Fruit fly (Drosophila melanogaster) whole organism, adult: Measurements from ENCODE around the gene Syx1A.

Source experiments
- CG11617 ChIP-seq: fragments of 200-800 bp; sonication (Bioruptor generic); optimal IDR thresholded peaks from 2 replicates; lab custom pipeline; 2017; ENCODE audit warnings: mild to moderate bottlenecking, missing biosample characterization, missing genetic modification reagents, missing genetic modification characterization
- CG12768 ChIP-seq: fragments of 200-800 bp; sonication (Bioruptor generic); optimal IDR thresholded peaks from 2 replicates; lab custom pipeline; 2017; ENCODE audit warnings: missing biosample characterization, missing genetic modification characterization, mild to moderate bottlenecking, moderate library complexity, missing genetic modification reagents
- CG14711 ChIP-seq: fragments of 200-800 bp; sonication (Bioruptor generic); optimal IDR thresholded peaks from 2 replicates; lab custom pipeline; 2018; ENCODE audit warnings: missing biosample characterization, mild to moderate bottlenecking, missing genetic modification characterization, moderate library complexity
- CG1620 ChIP-seq: fragments of 200-800 bp; sonication (Bioruptor generic); optimal IDR thresholded peaks from 2 replicates; lab custom pipeline; 2016; ENCODE audit warnings: missing biosample characterization, missing genetic modification characterization
- CG33017 ChIP-seq: fragments of 200-800 bp; sonication (Bioruptor generic); optimal IDR thresholded peaks from 2 replicates; lab custom pipeline; 2018; ENCODE audit warnings: missing biosample characterization, mild to moderate bottlenecking, missing genetic modification characterization, moderate library complexity
- CG5204 ChIP-seq: fragments of 200-800 bp; sonication (Bioruptor generic); optimal IDR thresholded peaks from 2 replicates; lab custom pipeline; 2016; ENCODE audit warnings: missing biosample characterization, missing genetic modification characterization
- CG7045 ChIP-seq: fragments of 200-800 bp; sonication (Bioruptor generic); optimal IDR thresholded peaks from 2 replicates; lab custom pipeline; 2017; ENCODE audit warnings: missing biosample characterization, mild to moderate bottlenecking, missing genetic modification characterization
- CG7101 ChIP-seq: fragments of 200-800 bp; sonication (Bioruptor generic); optimal IDR thresholded peaks from 2 replicates; lab custom pipeline; 2018; ENCODE audit warnings: missing biosample characterization, mild to moderate bottlenecking, missing genetic modification characterization, moderate library complexity
- Clk ChIP-seq: fragments of 200-800 bp; sonication (Bioruptor generic); optimal IDR thresholded peaks from 2 replicates; lab custom pipeline; 2017; ENCODE audit warnings: missing biosample characterization, missing genetic modification characterization
- Crg-1 ChIP-seq: fragments of 200-800 bp; sonication (Bioruptor generic); optimal IDR thresholded peaks from 2 replicates; lab custom pipeline; 2016; ENCODE audit warnings: missing biosample characterization, missing genetic modification characterization
- Hr96 ChIP-seq: fragments of 200-800 bp; sonication (Bioruptor generic); optimal IDR thresholded peaks from 2 replicates; lab custom pipeline; 2016; ENCODE audit warnings: missing biosample characterization, missing genetic modification characterization
- Mnt ChIP-seq: fragments of 200-800 bp; sonication (Bioruptor generic); optimal IDR thresholded peaks from 2 replicates; lab custom pipeline; 2016; ENCODE audit warnings: missing biosample characterization, mild to moderate bottlenecking, missing genetic modification characterization
- bab1 ChIP-seq: fragments of 200-800 bp; sonication (Bioruptor generic); optimal IDR thresholded peaks from 3 replicates; lab custom pipeline; 2019; ENCODE audit warnings: missing biosample characterization, mild to moderate bottlenecking, missing genetic modification characterization, moderate library complexity
- cic ChIP-seq: fragments of 200-800 bp; sonication (Bioruptor generic); optimal IDR thresholded peaks from 2 replicates; lab custom pipeline; 2017; ENCODE audit warnings: missing biosample characterization, mild to moderate bottlenecking, missing genetic modification characterization, moderate library complexity
- cnc ChIP-seq, 2 experiments: fragments of >200 bp; optimal IDR thresholded peaks; 2 replicates each; lab custom pipeline; 2017
- kay ChIP-seq: fragments of 200-800 bp; sonication (Bioruptor generic); peaks from one replicate; lab custom pipeline; 2016; ENCODE audit warnings: missing biosample characterization, missing genetic modification characterization, borderline replicate concordance
- ovo ChIP-seq: fragments of 200-800 bp; sonication (Bioruptor generic); optimal IDR thresholded peaks from 2 replicates; lab custom pipeline; 2016; ENCODE audit warnings: missing biosample characterization, missing genetic modification characterization
- pad ChIP-seq: fragments of 200-800 bp; sonication (Bioruptor generic); optimal IDR thresholded peaks from 3 replicates; lab custom pipeline; 2017; ENCODE audit warnings: missing biosample characterization, missing genetic modification characterization, mild to moderate bottlenecking, moderate library complexity, missing genetic modification reagents
- tj ChIP-seq: fragments of 200-800 bp; sonication (Bioruptor generic); optimal IDR thresholded peaks from 3 replicates; lab custom pipeline; 2017; ENCODE audit warnings: missing biosample characterization, mild to moderate bottlenecking, missing genetic modification characterization, moderate library complexity
- toe ChIP-seq: fragments of 200-800 bp; sonication (Bioruptor generic); optimal IDR thresholded peaks from 2 replicates; lab custom pipeline; 2016; ENCODE audit warnings: missing biosample characterization, missing genetic modification characterization

Gene Syx1A

dm6 chr3R:24105312-24105902 lies at the start of gene Syx1A:
Gene Syx1A (minus strand): TSS chr3R:24105763.
- peak; percentile 49 for TF ChIP-seq bab1 (GFP tag; lab: Kevin White, UChicago)
- TF ChIP-seq CG12768 (GFP tag; lab: Kevin White, UChicago), result no peak
- no peak for TF ChIP-seq Clk (GFP tag; lab: Kevin White, UChicago)
- TF ChIP-seq CG7045 (GFP tag; lab: Kevin White, UChicago), result no peak
- peak; percentile 19 for TF ChIP-seq Hr96 (GFP tag; lab: Kevin White, UChicago)
- TF ChIP-seq toe (GFP tag; lab: Kevin White, UChicago), result no peak
- TF ChIP-seq CG1620 (GFP tag; lab: Kevin White, UChicago), result peak; percentile 34
- TF ChIP-seq tj (GFP tag; lab: Kevin White, UChicago), result peak; percentile 64
- no peak for TF ChIP-seq CG7101 (tag; lab: Kevin White, UChicago)
- TF ChIP-seq Mnt (GFP tag; lab: Kevin White, UChicago), result peak; percentile 47
- peak; percentile 52 for TF ChIP-seq cic (GFP tag; lab: Kevin White, UChicago)
- TF ChIP-seq CG14711 (tag; lab: Kevin White, UChicago), result peak; percentile 28
- TF ChIP-seq CG33017 (tag; lab: Kevin White, UChicago), result peak; percentile 33
- TF ChIP-seq CG11617 (GFP tag; lab: Kevin White, UChicago), result peak; percentile 34
- TF ChIP-seq Crg-1 (GFP tag; lab: Kevin White, UChicago), result peak; percentile 34
- peak; percentile 3 for TF ChIP-seq CG5204 (GFP tag; lab: Kevin White, UChicago)
- peak; percentile 26 for TF ChIP-seq ovo (GFP tag; lab: Kevin White, UChicago)
- no peak for TF ChIP-seq pad
- TF ChIP-seq kay (GFP tag; lab: Kevin White, UChicago), result no peak
- no peak for TF ChIP-seq cnc (optimal IDR thresholded peaks at IDR 0.05; lab: Kevin White, UChicago)

- no peak for TF ChIP-seq cnc (optimal IDR thresholded peaks at IDR 0.05; lab: Kevin White, UChicago)
- peak; percentile 99 for TF ChIP-seq CG7101 (tag; lab: Kevin White, UChicago)
- peak; percentile 67 for TF ChIP-seq toe (GFP tag; lab: Kevin White, UChicago)
- TF ChIP-seq bab1 (GFP tag; lab: Kevin White, UChicago), result peak; percentile 97
- TF ChIP-seq CG12768 (GFP tag; lab: Kevin White, UChicago), result peak; percentile 97
- peak; percentile 60 for TF ChIP-seq Hr96 (GFP tag; lab: Kevin White, UChicago)
- TF ChIP-seq CG5204 (GFP tag; lab: Kevin White, UChicago), result peak; percentile 79
- TF ChIP-seq tj (GFP tag; lab: Kevin White, UChicago), result peak; percentile 85
- peak; percentile 59 for TF ChIP-seq CG1620 (GFP tag; lab: Kevin White, UChicago)
- TF ChIP-seq Clk (GFP tag; lab: Kevin White, UChicago), result peak; percentile 75
- peak; percentile 80 for TF ChIP-seq ovo (GFP tag; lab: Kevin White, UChicago)
- TF ChIP-seq kay (GFP tag; lab: Kevin White, UChicago), result no peak
- TF ChIP-seq CG14711 (tag; lab: Kevin White, UChicago), result peak; percentile 96
- peak; percentile 77 for TF ChIP-seq Mnt (GFP tag; lab: Kevin White, UChicago)
- TF ChIP-seq CG11617 (GFP tag; lab: Kevin White, UChicago), result peak; percentile 99
- peak; percentile 97 for TF ChIP-seq CG33017 (tag; lab: Kevin White, UChicago)
- peak; percentile 97 for TF ChIP-seq CG7045 (GFP tag; lab: Kevin White, UChicago)
- TF ChIP-seq cic (GFP tag; lab: Kevin White, UChicago), result peak; percentile 73
- TF ChIP-seq pad, result peak; percentile 90
- peak; percentile 71 for TF ChIP-seq Crg-1 (GFP tag; lab: Kevin White, UChicago)
These were observed 46.6 kb upstream of the Syx1A start, which contains the start of the genes p38a and CG6178 for dm6 chr3R:24151924-24152809. Gene p38a (minus strand): TSS chr3R:24152321. Gene CG6178 (plus strand): TSS chr3R:24152347.

- no peak for TF ChIP-seq Crg-1 (GFP tag; lab: Kevin White, UChicago)
- TF ChIP-seq bab1 (GFP tag; lab: Kevin White, UChicago), result no peak
- no peak for TF ChIP-seq cic (GFP tag; lab: Kevin White, UChicago)
- TF ChIP-seq kay (GFP tag; lab: Kevin White, UChicago), result no peak
- no peak for TF ChIP-seq toe (GFP tag; lab: Kevin White, UChicago)
- TF ChIP-seq CG7101 (tag; lab: Kevin White, UChicago), result no peak
- no peak for TF ChIP-seq tj (GFP tag; lab: Kevin White, UChicago)
- TF ChIP-seq CG12768 (GFP tag; lab: Kevin White, UChicago), result no peak
- TF ChIP-seq CG11617 (GFP tag; lab: Kevin White, UChicago), result no peak
- TF ChIP-seq CG5204 (GFP tag; lab: Kevin White, UChicago), result no peak
- TF ChIP-seq CG1620 (GFP tag; lab: Kevin White, UChicago), result no peak
- no peak for TF ChIP-seq Clk (GFP tag; lab: Kevin White, UChicago)
- TF ChIP-seq CG14711 (tag; lab: Kevin White, UChicago), result no peak
- no peak for TF ChIP-seq CG33017 (tag; lab: Kevin White, UChicago)
- no peak for TF ChIP-seq cnc (optimal IDR thresholded peaks at IDR 0.05; lab: Kevin White, UChicago)
- no peak for TF ChIP-seq Hr96 (GFP tag; lab: Kevin White, UChicago)
- no peak for TF ChIP-seq ovo (GFP tag; lab: Kevin White, UChicago)
- no peak for TF ChIP-seq Mnt (GFP tag; lab: Kevin White, UChicago)
- no peak for TF ChIP-seq CG7045 (GFP tag; lab: Kevin White, UChicago)
These were observed 44.5 kb upstream of the Syx1A start, which contains the start of gene p38c for dm6 chr3R:24150103-24150502. Gene p38c (minus strand): TSS chr3R:24150203.

- peak; percentile 61 for TF ChIP-seq CG11617 (GFP tag; lab: Kevin White, UChicago)
- TF ChIP-seq Mnt (GFP tag; lab: Kevin White, UChicago), result peak; percentile 18
- no peak for TF ChIP-seq Hr96 (GFP tag; lab: Kevin White, UChicago)
- peak; percentile 3 for TF ChIP-seq pad
- TF ChIP-seq toe (GFP tag; lab: Kevin White, UChicago), result peak; percentile 60
- TF ChIP-seq Crg-1 (GFP tag; lab: Kevin White, UChicago), result peak; percentile 16
- TF ChIP-seq CG14711 (tag; lab: Kevin White, UChicago), result peak; percentile 18
- TF ChIP-seq cnc (optimal IDR thresholded peaks at IDR 0.05; lab: Kevin White, UChicago), result no peak
- TF ChIP-seq Clk (GFP tag; lab: Kevin White, UChicago), result no peak
- TF ChIP-seq ovo (GFP tag; lab: Kevin White, UChicago), result no peak
- TF ChIP-seq CG1620 (GFP tag; lab: Kevin White, UChicago), result peak; percentile 7
- peak; percentile 31 for TF ChIP-seq bab1 (GFP tag; lab: Kevin White, UChicago)
- peak; percentile 66 for TF ChIP-seq CG5204 (GFP tag; lab: Kevin White, UChicago)
- peak; percentile 22 for TF ChIP-seq CG33017 (tag; lab: Kevin White, UChicago)
- peak; percentile 3 for TF ChIP-seq CG12768 (GFP tag; lab: Kevin White, UChicago)
- TF ChIP-seq CG7101 (tag; lab: Kevin White, UChicago), result peak; percentile 23
- no peak for TF ChIP-seq CG7045 (GFP tag; lab: Kevin White, UChicago)
- no peak for TF ChIP-seq tj (GFP tag; lab: Kevin White, UChicago)
- no peak for TF ChIP-seq cic (GFP tag; lab: Kevin White, UChicago)
- TF ChIP-seq kay (GFP tag; lab: Kevin White, UChicago), result no peak
These were observed 43.3 kb upstream of the Syx1A start, which contains the start of gene Slimp for dm6 chr3R:24148838-24149237. Gene Slimp (minus strand): TSS chr3R:24148967.
